Comparison of ENCODE assay signal across 2 worm cellular contexts in the genomic region with DNA sequence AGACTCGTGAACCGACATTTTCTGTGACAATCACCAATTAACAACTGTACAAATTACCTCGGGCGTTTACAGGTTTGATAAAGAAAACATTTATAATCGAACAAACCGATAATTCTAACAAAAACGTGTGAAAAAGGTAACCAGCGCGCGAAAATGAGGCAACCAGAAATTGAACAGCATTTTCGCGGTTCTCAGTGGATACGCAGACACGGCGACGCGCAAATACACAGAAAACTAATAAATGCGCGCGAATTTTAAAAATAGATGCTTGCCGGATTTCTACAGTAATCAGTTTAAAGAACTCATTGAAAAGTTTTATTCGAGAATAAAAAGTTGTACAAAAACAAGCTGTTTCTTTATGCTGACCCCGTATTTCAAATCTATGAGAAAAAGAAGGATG.
TF ChIP-seq lines count a peak whose summit lies in the region.

A gene (minus strand): TSS at position 118 of the 400 bp plus-strand sequence.

TF ChIP-seq in whole organism, L1 larva, 84 proteins besides CTCF, POLR2A, EP300 and RAD21 (continued from another document):
- TF ChIP-seq C16A3.4 (tag; optimal IDR thresholded peaks at IDR 0.05; lab: Kevin White, UChicago) = peak; percentile 49
- no peak for TF ChIP-seq irx-1 (tag; optimal IDR thresholded peaks at IDR 0.05; lab: Kevin White, UChicago)
- TF ChIP-seq dsc-1 (tag; optimal IDR thresholded peaks at IDR 0.05; lab: Kevin White, UChicago) = no peak
- TF ChIP-seq vab-15 (tag; optimal IDR thresholded peaks at IDR 0.05; lab: Kevin White, UChicago) = no peak
- TF ChIP-seq lin-35 (GFP tag; optimal IDR thresholded peaks at IDR 0.05; lab: Kevin White, UChicago) = peak; percentile 95 to 98
- peak; percentile 39 for TF ChIP-seq nhr-19 (GFP tag; conservative IDR thresholded peaks at IDR 0.05; lab: Robert Waterston, UW)
- TF ChIP-seq unc-62 (GFP tag; optimal IDR thresholded peaks at IDR 0.05; lab: Kevin White, UChicago) = no peak
- no peak for TF ChIP-seq aha-1 (tag; optimal IDR thresholded peaks at IDR 0.05; lab: Kevin White, UChicago)
- peak; percentile 68 for TF ChIP-seq nhr-85 (tag; lab: Kevin White, UChicago)
- peak; percentile 24 for TF ChIP-seq swsn-7 (tag; optimal IDR thresholded peaks at IDR 0.05; lab: Kevin White, UChicago)
- no peak for TF ChIP-seq grh-1 (GFP tag; IDR thresholded peaks at IDR 0.05; lab: Robert Waterston, UW)
- TF ChIP-seq efl-1 (optimal IDR thresholded peaks at IDR 0.05; lab: Kevin White, UChicago) = peak; percentile 95 to 97
- peak; percentile 95 to 99 for TF ChIP-seq efl-1 (GFP tag; optimal IDR thresholded peaks at IDR 0.05 in 1 of 2; lab: Kevin White, UChicago)
- no peak for TF ChIP-seq pqm-1 (tag; optimal IDR thresholded peaks at IDR 0.05; lab: Kevin White, UChicago)
- peak; percentile 7 for TF ChIP-seq C04F5.9 (tag; optimal IDR thresholded peaks at IDR 0.05; lab: Kevin White, UChicago)
- peak; percentile 84 for TF ChIP-seq F16B12.6 (tag; optimal IDR thresholded peaks at IDR 0.05; lab: Kevin White, UChicago)
- TF ChIP-seq nhr-28 (tag; optimal IDR thresholded peaks at IDR 0.05; lab: Kevin White, UChicago) = no peak
- peak; percentile 67 for TF ChIP-seq rnt-1 (tag; optimal IDR thresholded peaks at IDR 0.05; lab: Kevin White, UChicago)
- peak in 1 of 6 experiments; percentile 24 for TF ChIP-seq elt-3 (tag; optimal IDR thresholded peaks at IDR 0.05; lab: Kevin White, UChicago)
- peak; percentile 2 for TF ChIP-seq unc-130 (tag; optimal IDR thresholded peaks at IDR 0.05; lab: Kevin White, UChicago)
- peak; percentile 46 for TF ChIP-seq skn-1 (tag; optimal IDR thresholded peaks at IDR 0.05; lab: Kevin White, UChicago)
- TF ChIP-seq mep-1 (tag; optimal IDR thresholded peaks at IDR 0.05; lab: Kevin White, UChicago) = peak; percentile 71
- peak; percentile 21 for TF ChIP-seq nhr-90 (tag; optimal IDR thresholded peaks at IDR 0.05; lab: Kevin White, UChicago; ENCODE audit: poor library complexity)
- TF ChIP-seq dpl-1 (GFP tag; optimal IDR thresholded peaks at IDR 0.05; lab: Kevin White, UChicago) = peak; percentile 94 to 97 (median 95)

TF ChIP-seq in whole organism, young adult, 124 proteins besides CTCF, POLR2A, EP300 and RAD21 (continued from another document):
- peak; percentile 98 for TF ChIP-seq efl-1 (GFP tag; optimal IDR thresholded peaks at IDR 0.05; lab: Kevin White, UChicago)
- TF ChIP-seq Y53G8AR.9 (GFP tag; conservative IDR thresholded peaks at IDR 0.05; lab: Robert Waterston, UW) = no peak; the same call in 1 of the 2 replicates
- no peak for TF ChIP-seq mxl-1 (tag; optimal IDR thresholded peaks at IDR 0.05; lab: Kevin White, UChicago)
- TF ChIP-seq D2030.7 (GFP tag; IDR thresholded peaks at IDR 0.05; lab: Robert Waterston, UW) = peak; percentile 84
- no peak for TF ChIP-seq cebp-1 (GFP tag; IDR thresholded peaks at IDR 0.05; lab: Robert Waterston, UW)
- no peak for TF ChIP-seq cebp-1 (tag; optimal IDR thresholded peaks at IDR 0.05; lab: Kevin White, UChicago)
- no peak for TF ChIP-seq mes-4 (tag; optimal IDR thresholded peaks at IDR 0.05; lab: Kevin White, UChicago)
- TF ChIP-seq F55B11.4 (tag; optimal IDR thresholded peaks at IDR 0.05; lab: Kevin White, UChicago; ENCODE audit: borderline replicate concordance, insufficient read depth) = no peak
- TF ChIP-seq F22D6.2 (tag; optimal IDR thresholded peaks at IDR 0.05; lab: Kevin White, UChicago) = no peak
- peak; percentile 58; the same call in 1 of the 2 replicates for TF ChIP-seq hmg-1.2 (GFP tag; IDR thresholded peaks at IDR 0.05; lab: Robert Waterston, UW)
- TF ChIP-seq B0261.1 (tag; optimal IDR thresholded peaks at IDR 0.05; lab: Kevin White, UChicago) = no peak
- TF ChIP-seq F23B12.7 (tag; optimal IDR thresholded peaks at IDR 0.05; lab: Kevin White, UChicago; ENCODE audit: insufficient read depth) = peak; percentile 47
- TF ChIP-seq F39B2.1 (GFP tag; IDR thresholded peaks at IDR 0.05; lab: Robert Waterston, UW) = no peak
- TF ChIP-seq B0035.1 (tag; optimal IDR thresholded peaks at IDR 0.05; lab: Kevin White, UChicago) = no peak
- TF ChIP-seq F49E8.2 (tag; optimal IDR thresholded peaks at IDR 0.05; lab: Kevin White, UChicago; ENCODE audit: insufficient read depth) = peak; percentile 27
- peak; percentile 65; the same call in 1 of the 2 replicates for TF ChIP-seq mcd-1 (GFP tag; IDR thresholded peaks at IDR 0.05; lab: Robert Waterston, UW)
- TF ChIP-seq lsl-1 (GFP tag; optimal IDR thresholded peaks at IDR 0.05; lab: Kevin White, UChicago) = peak; percentile 75
- peak; percentile 90 for TF ChIP-seq B0019.2 (GFP tag; conservative IDR thresholded peaks at IDR 0.05; lab: Robert Waterston, UW)
- peak; percentile 30 for TF ChIP-seq attf-5 (GFP tag; optimal IDR thresholded peaks at IDR 0.05; lab: Kevin White, UChicago)
- peak; percentile 78 for TF ChIP-seq ekl-4 (GFP tag; IDR thresholded peaks at IDR 0.05; lab: Robert Waterston, UW)
- no peak for TF ChIP-seq athp-1 (tag; optimal IDR thresholded peaks at IDR 0.05; lab: Kevin White, UChicago)
- no peak for TF ChIP-seq rpc-1 (optimal IDR thresholded peaks at IDR 0.05; lab: Kevin White, UChicago)
- TF ChIP-seq rpc-1 (tag; optimal IDR thresholded peaks at IDR 0.05; lab: Kevin White, UChicago) = no peak
- TF ChIP-seq tbx-9 (tag; optimal IDR thresholded peaks at IDR 0.05; lab: Kevin White, UChicago; ENCODE audit: borderline replicate concordance) = no peak
- TF ChIP-seq ztf-18 (tag; optimal IDR thresholded peaks at IDR 0.05; lab: Kevin White, UChicago) = peak; percentile 8
- TF ChIP-seq madf-8 (GFP tag; conservative IDR thresholded peaks at IDR 0.05; lab: Robert Waterston, UW) = peak; percentile 91
- no peak for TF ChIP-seq ceh-79 (tag; optimal IDR thresholded peaks at IDR 0.05; lab: Kevin White, UChicago)
- no peak for TF ChIP-seq repo-1 (tag; optimal IDR thresholded peaks at IDR 0.05; lab: Kevin White, UChicago)
- no peak for TF ChIP-seq nfya-2 (GFP tag; IDR thresholded peaks at IDR 0.05; lab: Robert Waterston, UW)
- no peak for TF ChIP-seq lin-40 (tag; optimal IDR thresholded peaks at IDR 0.05; lab: Kevin White, UChicago)
- no peak for TF ChIP-seq F52B5.7 (tag; optimal IDR thresholded peaks at IDR 0.05; lab: Kevin White, UChicago)
- no peak for TF ChIP-seq K12H6.12 (tag; optimal IDR thresholded peaks at IDR 0.05; lab: Kevin White, UChicago)
- TF ChIP-seq xnd-1 (tag; optimal IDR thresholded peaks at IDR 0.05; lab: Kevin White, UChicago) = peak; percentile 85
- TF ChIP-seq hmg-20 (GFP tag; IDR thresholded peaks at IDR 0.05; lab: Robert Waterston, UW) = no peak
- TF ChIP-seq dox-1 (GFP tag; IDR thresholded peaks at IDR 0.05; lab: Robert Waterston, UW) = peak; percentile 82
- no peak for TF ChIP-seq ztf-6 (GFP tag; IDR thresholded peaks at IDR 0.05; lab: Robert Waterston, UW)
- TF ChIP-seq Y95B8A.8 (GFP tag; IDR thresholded peaks at IDR 0.05; lab: Robert Waterston, UW) = 0 out of 2 replicates have a peak, but pooled peaks have one; percentile 51
- TF ChIP-seq ceh-58 (GFP tag; IDR thresholded peaks at IDR 0.05; lab: Robert Waterston, UW) = no peak
- TF ChIP-seq zfh-2 (GFP tag; conservative IDR thresholded peaks at IDR 0.05; lab: Robert Waterston, UW) = no peak
- TF ChIP-seq ama-1 (optimal IDR thresholded peaks at IDR 0.05; lab: Kevin White, UChicago) = no peak
- TF ChIP-seq ama-1 (GFP tag; optimal IDR thresholded peaks at IDR 0.05; lab: Kevin White, UChicago) = no peak
- TF ChIP-seq cebp-2 (GFP tag; IDR thresholded peaks at IDR 0.05; lab: Robert Waterston, UW) = no peak
- TF ChIP-seq hlh-12 (tag; optimal IDR thresholded peaks at IDR 0.05; lab: Kevin White, UChicago) = no peak
- peak; percentile 97 for TF ChIP-seq madf-6 (GFP tag; IDR thresholded peaks at IDR 0.05; lab: Robert Waterston, UW)
- peak; percentile 92 for TF ChIP-seq ceh-91 (GFP tag; IDR thresholded peaks at IDR 0.05; lab: Robert Waterston, UW)
- TF ChIP-seq F57A8.1 (GFP tag; optimal IDR thresholded peaks at IDR 0.05; lab: Kevin White, UChicago) = no peak
- no peak for TF ChIP-seq ztf-3 (GFP tag; optimal IDR thresholded peaks at IDR 0.05; lab: Kevin White, UChicago)
- TF ChIP-seq atf-7 (tag; optimal IDR thresholded peaks at IDR 0.05; lab: Kevin White, UChicago) = no peak
- TF ChIP-seq F37B4.10 (GFP tag; IDR thresholded peaks at IDR 0.05; lab: Robert Waterston, UW) = no peak
- TF ChIP-seq die-1 (tag; optimal IDR thresholded peaks at IDR 0.05; lab: Kevin White, UChicago) = no peak
- TF ChIP-seq lin-35 (GFP tag; optimal IDR thresholded peaks at IDR 0.05; lab: Kevin White, UChicago) = peak in 2 of 3 experiments; percentile 76 to 92
- TF ChIP-seq tlf-1 (GFP tag; optimal IDR thresholded peaks at IDR 0.05; lab: Kevin White, UChicago) = peak; percentile 69
- no peak for TF ChIP-seq Y53F4B.3 (GFP tag; IDR thresholded peaks at IDR 0.05; lab: Robert Waterston, UW)
- no peak for TF ChIP-seq aptf-2 (GFP tag; conservative IDR thresholded peaks at IDR 0.05; lab: Robert Waterston, UW)
- TF ChIP-seq madf-3 (GFP tag; IDR thresholded peaks at IDR 0.05; lab: Robert Waterston, UW) = peak; percentile 87
